Fruit fly (Drosophila melanogaster) whole organism, wandering third instar larva: Measurements from ENCODE around the gene Yp1.

Experiments
- Dfd ChIP-seq: fragments of >200 bp; optimal IDR thresholded peaks from 2 replicates; lab custom pipeline; 2017; ENCODE audit warnings: missing biosample characterization, missing genetic modification characterization
- Dif ChIP-seq: fragments of 200-275, 200-300 bp; sonication (Bioruptor generic); optimal IDR thresholded peaks from 2 replicates; lab custom pipeline; 2018; ENCODE audit warnings: missing biosample characterization, missing genetic modification characterization; ENCODE audit not compliant: partially characterized antibody
- Hr78 ChIP-seq: fragments of >200 bp; optimal IDR thresholded peaks from 2 replicates; lab custom pipeline; 2017; ENCODE audit warnings: missing biosample characterization, missing genetic modification characterization
- OdsH ChIP-seq: fragments of 200-800 bp; sonication (Bioruptor generic); optimal IDR thresholded peaks from 2 replicates; lab custom pipeline; 2016; ENCODE audit warnings: missing biosample characterization, mild to moderate bottlenecking, missing genetic modification characterization
- Sp1 ChIP-seq: fragments of 200-800 bp; sonication (Bioruptor generic); optimal IDR thresholded peaks from 3 replicates; lab custom pipeline; 2019; ENCODE audit warnings: missing biosample characterization, mild to moderate bottlenecking, missing genetic modification characterization, moderate library complexity
- br ChIP-seq: fragments of 200-800 bp; sonication (Bioruptor generic); optimal IDR thresholded peaks from 2 replicates; lab custom pipeline; 2016; ENCODE audit warnings: missing biosample characterization, missing genetic modification characterization
- dmrt93B ChIP-seq: fragments of 200-800 bp; sonication (Bioruptor generic); optimal IDR thresholded peaks from 2 replicates; lab custom pipeline; 2018; ENCODE audit warnings: missing biosample characterization, mild to moderate bottlenecking, missing genetic modification characterization
- h ChIP-seq: fragments of 200-800 bp; sonication (Bioruptor generic); optimal IDR thresholded peaks from 3 replicates; lab custom pipeline; 2016; ENCODE audit warnings: missing biosample characterization, mild to moderate bottlenecking, missing genetic modification characterization
- sage ChIP-seq: fragments of 200-800 bp; sonication (Bioruptor generic); optimal IDR thresholded peaks from 2 replicates; lab custom pipeline; 2016; ENCODE audit warnings: missing biosample characterization, mild to moderate bottlenecking, missing genetic modification characterization
- tai ChIP-seq: sonication (Bioruptor generic); optimal IDR thresholded peaks from 2 replicates; lab custom pipeline; 2016; ENCODE audit warnings: missing biosample characterization, missing genetic modification characterization
- woc ChIP-seq: sonication (Bioruptor generic); optimal IDR thresholded peaks from 2 replicates; lab custom pipeline; 2016; ENCODE audit warnings: missing biosample characterization, mild to moderate bottlenecking, missing genetic modification characterization

DNA sequence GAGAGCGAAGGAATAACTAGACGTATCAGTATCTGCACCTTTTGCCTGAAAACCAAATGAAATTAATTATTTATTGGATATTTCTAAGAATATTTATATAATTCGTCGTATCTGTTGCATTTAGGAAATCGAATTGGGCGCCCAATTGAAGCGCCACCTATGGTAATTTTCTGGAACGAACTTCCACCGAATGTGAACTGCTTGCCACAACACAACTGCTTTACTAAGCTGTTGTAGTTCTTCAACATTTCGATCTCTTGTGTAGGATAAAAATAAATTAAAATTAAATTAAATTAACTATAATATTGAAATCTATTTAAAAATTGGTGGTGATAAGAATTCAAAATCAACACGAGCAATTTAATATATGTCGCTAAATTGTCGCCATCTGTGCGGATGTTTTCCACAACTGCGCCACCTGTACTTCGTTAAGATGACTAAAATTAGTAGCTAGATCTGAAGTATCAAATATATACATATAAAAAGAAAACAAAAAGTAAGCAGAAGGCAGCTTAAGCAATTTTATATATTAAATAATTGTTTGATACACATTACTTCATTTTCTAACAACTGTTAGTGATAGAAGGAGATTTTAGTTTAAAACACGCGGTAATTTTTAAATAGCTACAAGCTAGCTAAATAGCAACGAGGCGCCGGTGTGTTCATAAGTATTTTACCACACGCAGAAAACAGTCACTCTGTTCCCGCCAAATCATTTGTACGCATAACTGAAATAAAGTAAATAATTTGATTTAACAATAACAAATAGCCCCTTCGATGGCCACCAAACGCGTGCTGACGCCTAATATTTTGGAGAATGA is 43.6 kb upstream of the Yp1 start, which contains the start of gene Dna2:
- TF ChIP-seq br (GFP tag; lab: Kevin White, UChicago) (no peak), Dif (GFP tag; lab: Kevin White, UChicago) (no peak), Sp1 (GFP tag; lab: Kevin White, UChicago) (no peak), OdsH (GFP tag; lab: Kevin White, UChicago) (no peak), Dfd (GFP tag; lab: Kevin White, UChicago) (no peak), sage (GFP tag; lab: Kevin White, UChicago) (no peak), woc (GFP tag; lab: Kevin White, UChicago) (no peak), Hr78 (GFP tag; lab: Kevin White, UChicago) (no peak), tai (no peak), dmrt93B (GFP tag; lab: Kevin White, UChicago) (no peak), h (no peak)
